Worm (Caenorhabditis elegans) whole organism, late embryonic: Measurements from ENCODE around the gene F15G9.6.

Experiments
- ceh-6 ChIP-seq: fragments of 200-800 bp; sonication (Bioruptor generic); optimal IDR thresholded peaks from 2 replicates; lab custom pipeline; 2018; ENCODE audit warnings: mild to moderate bottlenecking, missing genetic modification characterization, missing compliant biosample characterization
- elt-2 ChIP-seq: sonication (generic microtip); optimal IDR thresholded peaks from 2 replicates; lab custom pipeline; 2016; ENCODE audit warnings: missing genetic modification reagents, missing genetic modification characterization, missing compliant biosample characterization
- pha-4 ChIP-seq: fragments of 150-350 bp; optimal IDR thresholded peaks from 2 replicates; lab custom pipeline; 2018; ENCODE audit warnings: missing biosample characterization, missing genetic modification reagents, missing genetic modification characterization
- rnt-1 ChIP-seq: sonication (generic microtip); optimal IDR thresholded peaks from 2 replicates; lab custom pipeline; 2016; ENCODE audit warnings: missing genetic modification characterization, missing compliant biosample characterization
- unc-42 ChIP-seq: sonication (generic microtip); optimal IDR thresholded peaks from 2 replicates; lab custom pipeline; 2016; ENCODE audit warnings: missing genotype, missing genetic modification characterization, missing compliant biosample characterization

The F15G9.6 gene

ce11 chrX:9761266-9761665 lies 51.7 kb downstream of the F15G9.6 start, which contains the start of gene T09B9.3:
Gene T09B9.3 (minus strand): TSS chrX:9761366.
- TF ChIP-seq unc-42 (tag; lab: Kevin White, UChicago) (no peak), rnt-1 (tag; lab: Kevin White, UChicago) (no peak), pha-4 (no peak), elt-2 (tag; lab: Kevin White, UChicago) (no peak), ceh-6 (no peak)
